Worm (Caenorhabditis elegans) whole organism, mixed stage, embryonic: ENCODE results near the gene gas-1.

ENCODE experiments used
- M03D4.4 ChIP-seq: sonication (generic microtip); optimal IDR thresholded peaks from 2 replicates; lab custom pipeline; 2017; ENCODE audit warnings: mild to moderate bottlenecking, missing genetic modification characterization, missing compliant biosample characterization
- bed-3 ChIP-seq: fragments of 200-800 bp; sonication (Bioruptor generic); optimal IDR thresholded peaks from 3 replicates; lab custom pipeline; 2018; ENCODE audit warnings: mild to moderate bottlenecking, missing genetic modification characterization, moderate library complexity, missing compliant biosample characterization
- blmp-1 ChIP-seq: fragments of 150-350 bp; optimal IDR thresholded peaks from 2 replicates; lab custom pipeline; 2014; ENCODE audit warnings: missing biosample characterization, missing genetic modification characterization
- ceh-39 ChIP-seq: fragments of 150-350 bp; optimal IDR thresholded peaks from 2 replicates; lab custom pipeline; 2014; ENCODE audit warnings: missing biosample characterization, missing genetic modification characterization
- ceh-43 ChIP-seq: fragments of 200-800 bp; sonication (Bioruptor generic); optimal IDR thresholded peaks from 2 replicates; lab custom pipeline; 2018; ENCODE audit warnings: mild to moderate bottlenecking, missing genetic modification characterization, moderate library complexity, missing compliant biosample characterization
- ceh-83 ChIP-seq: fragments of 200-800 bp; sonication (Bioruptor generic); optimal IDR thresholded peaks from 2 replicates; lab custom pipeline; 2018; ENCODE audit warnings: mild to moderate bottlenecking, missing genetic modification characterization, missing compliant biosample characterization
- ces-1 ChIP-seq: fragments of 150-350 bp; optimal IDR thresholded peaks from 2 replicates; lab custom pipeline; 2014; ENCODE audit warnings: missing biosample characterization, missing genetic modification reagents, missing genetic modification characterization
- cnd-1 ChIP-seq: fragments of 200-800 bp; sonication (Bioruptor generic); optimal IDR thresholded peaks from 2 replicates; lab custom pipeline; 2018; ENCODE audit warnings: mild to moderate bottlenecking, missing genetic modification characterization, missing compliant biosample characterization
- drap-1 ChIP-seq: fragments of 200-800 bp; sonication (Bioruptor generic); optimal IDR thresholded peaks from 3 replicates; lab custom pipeline; 2018; ENCODE audit warnings: mild to moderate bottlenecking, missing genetic modification characterization, missing compliant biosample characterization
- elt-3 ChIP-seq: fragments of 150-350 bp; optimal IDR thresholded peaks from 2 replicates; lab custom pipeline; 2014; ENCODE audit warnings: missing biosample characterization, missing genetic modification characterization
- flh-1 ChIP-seq: fragments of 200-800 bp; sonication (Bioruptor generic); optimal IDR thresholded peaks from 2 replicates; lab custom pipeline; 2018; ENCODE audit warnings: mild to moderate bottlenecking, missing genetic modification characterization, moderate library complexity, missing compliant biosample characterization
- ham-2 ChIP-seq: fragments of 200-800 bp; sonication (Bioruptor generic); optimal IDR thresholded peaks from 2 replicates; lab custom pipeline; 2018; ENCODE audit warnings: mild to moderate bottlenecking, missing genetic modification characterization, missing compliant biosample characterization
- hlh-1 ChIP-seq: fragments of 150-350 bp; optimal IDR thresholded peaks from 2 replicates; lab custom pipeline; 2014; ENCODE audit warnings: missing biosample characterization, missing genetic modification reagents, missing genetic modification characterization
- lin-13 ChIP-seq: fragments of 150-350 bp; optimal IDR thresholded peaks from 2 replicates; lab custom pipeline; 2014; ENCODE audit warnings: missing biosample characterization, missing genetic modification characterization
- lin-32 ChIP-seq: fragments of 200-800 bp; sonication (Bioruptor generic); optimal IDR thresholded peaks from 2 replicates; lab custom pipeline; 2018; ENCODE audit warnings: mild to moderate bottlenecking, missing genetic modification characterization, missing compliant biosample characterization
- lsy-2 ChIP-seq: fragments of 150-350 bp; optimal IDR thresholded peaks from 2 replicates; lab custom pipeline; 2014; ENCODE audit warnings: missing biosample characterization, missing genetic modification characterization
- mab-5 ChIP-seq: fragments of 150-350 bp; optimal IDR thresholded peaks from 2 replicates; lab custom pipeline; 2014; ENCODE audit warnings: missing biosample characterization, missing genetic modification characterization
- mep-1 ChIP-seq: fragments of 150-350 bp; optimal IDR thresholded peaks from 2 replicates; lab custom pipeline; 2017; ENCODE audit warnings: missing biosample characterization, missing genetic modification reagents, missing genetic modification characterization, inconsistent platforms
- mls-2 ChIP-seq: sonication (generic microtip); optimal IDR thresholded peaks from 2 replicates; lab custom pipeline; 2016; ENCODE audit warnings: mild to moderate bottlenecking, missing genetic modification characterization, moderate library complexity, missing compliant biosample characterization
- nhr-2 ChIP-seq: fragments of 150-350 bp; optimal IDR thresholded peaks from 2 replicates; lab custom pipeline; 2014; ENCODE audit warnings: missing biosample characterization, missing genetic modification characterization
- nhr-237 ChIP-seq: fragments of 150-350 bp; optimal IDR thresholded peaks from 2 replicates; lab custom pipeline; 2014; ENCODE audit warnings: missing biosample characterization, missing genetic modification characterization
- nhr-28 ChIP-seq: fragments of 150-350 bp; optimal IDR thresholded peaks from 2 replicates; lab custom pipeline; 2014; ENCODE audit warnings: missing biosample characterization, missing genetic modification characterization
- nhr-76 ChIP-seq: sonication (generic microtip); optimal IDR thresholded peaks from 2 replicates; lab custom pipeline; 2017; ENCODE audit warnings: missing biosample characterization, missing genetic modification characterization
- pha-4 ChIP-seq: fragments of 150-350 bp; optimal IDR thresholded peaks from 2 replicates; lab custom pipeline; 2018; ENCODE audit warnings: missing biosample characterization, missing genetic modification reagents, missing genetic modification characterization
- snpc-4 ChIP-seq: fragments of 150-350 bp; optimal IDR thresholded peaks from 2 replicates; lab custom pipeline; 2014; ENCODE audit warnings: missing biosample characterization, missing genetic modification characterization
- sptf-1 ChIP-seq: sonication (generic microtip); optimal IDR thresholded peaks from 2 replicates; lab custom pipeline; 2017; ENCODE audit warnings: mild to moderate bottlenecking, missing genetic modification characterization, moderate library complexity, missing compliant biosample characterization
- tbx-8 ChIP-seq: fragments of 200-800 bp; sonication (Bioruptor generic); optimal IDR thresholded peaks from 2 replicates; lab custom pipeline; 2018; ENCODE audit warnings: mild to moderate bottlenecking, missing genetic modification characterization, moderate library complexity, missing compliant biosample characterization
- unc-62 ChIP-seq: fragments of 150-350 bp; optimal IDR thresholded peaks from 2 replicates; lab custom pipeline; 2014; ENCODE audit warnings: missing biosample characterization, missing genetic modification reagents, missing genetic modification characterization
- zip-8 ChIP-seq: fragments of 150-350 bp; optimal IDR thresholded peaks from 2 replicates; lab custom pipeline; 2014; ENCODE audit warnings: missing biosample characterization, missing genetic modification characterization

Gene gas-1

ce11 chrX:15594019-15594418, 3.8 kb upstream of the gas-1 start:
- no peak for TF ChIP-seq ceh-39 (tag; lab: Kevin White, UChicago)
- TF ChIP-seq ceh-43 (GFP tag; lab: Kevin White, UChicago): no peak
- TF ChIP-seq lsy-2 (tag; lab: Kevin White, UChicago): no peak
- TF ChIP-seq elt-3 (tag; lab: Kevin White, UChicago): no peak
- no peak for TF ChIP-seq M03D4.4
- TF ChIP-seq mab-5: no peak
- TF ChIP-seq hlh-1: no peak
- no peak for TF ChIP-seq nhr-2 (tag; lab: Kevin White, UChicago)

- no peak for TF ChIP-seq bed-3 (GFP tag; lab: Kevin White, UChicago)
- no peak for TF ChIP-seq cnd-1 (tag; lab: Kevin White, UChicago)
- TF ChIP-seq ham-2 (GFP tag; lab: Kevin White, UChicago): no peak
- TF ChIP-seq snpc-4: no peak
- no peak for TF ChIP-seq unc-62
- TF ChIP-seq lsy-2 (tag; lab: Kevin White, UChicago): no peak
- TF ChIP-seq nhr-76: no peak
- TF ChIP-seq nhr-237 (tag; lab: Kevin White, UChicago): no peak
- TF ChIP-seq hlh-1: no peak
- no peak for TF ChIP-seq nhr-28 (tag; lab: Kevin White, UChicago)
- TF ChIP-seq blmp-1 (tag; lab: Kevin White, UChicago): no peak
- TF ChIP-seq elt-3 (tag; lab: Kevin White, UChicago): no peak
- TF ChIP-seq sptf-1 (tag; lab: Kevin White, UChicago): no peak
- TF ChIP-seq ceh-43 (GFP tag; lab: Kevin White, UChicago): no peak
- TF ChIP-seq M03D4.4: no peak
- TF ChIP-seq, all 35 proteins: peak for 0
Observed at ce11 chrX:15593366-15593765, 3.2 kb upstream of the gas-1 start.

- no peak for TF ChIP-seq zip-8
- no peak for TF ChIP-seq ces-1 (GFP tag; lab: Kevin White, UChicago)
- no peak for TF ChIP-seq elt-3 (tag; lab: Kevin White, UChicago)
- TF ChIP-seq flh-1: no peak
- no peak for TF ChIP-seq lsy-2 (tag; lab: Kevin White, UChicago)
- no peak for TF ChIP-seq hlh-1
- no peak for TF ChIP-seq ceh-83 (GFP tag; lab: Kevin White, UChicago)
- TF ChIP-seq mep-1: no peak
- TF ChIP-seq sptf-1 (tag; lab: Kevin White, UChicago): no peak
Observed at ce11 chrX:15591068-15591467, 871 bp upstream of the gas-1 start, which contains the start of gene usp-33. TSS of gene usp-33 (plus strand) at chrX:15591368.

DNA sequence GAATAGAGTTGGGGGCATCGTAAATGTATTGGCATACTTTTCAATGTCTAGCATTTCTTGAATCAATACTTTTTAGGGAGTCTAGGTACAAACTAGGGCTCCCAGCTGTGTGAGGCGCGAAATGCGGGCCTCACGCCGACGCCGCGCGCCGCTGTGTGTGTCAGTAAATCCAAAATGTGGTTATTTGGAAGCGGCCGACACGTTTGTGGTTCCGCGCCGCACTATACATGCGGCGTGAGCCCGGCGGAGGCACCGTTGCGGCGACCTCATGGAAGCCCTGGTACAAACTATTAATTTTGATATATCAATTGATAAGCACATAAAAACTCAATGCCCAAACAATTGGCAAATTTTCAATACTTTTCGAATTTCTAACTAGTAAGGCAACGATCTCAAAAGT, 4.0 kb downstream of the gas-1 start:
- no peak for TF ChIP-seq hlh-1
- TF ChIP-seq, all 35 proteins: peak for 0

DNA sequence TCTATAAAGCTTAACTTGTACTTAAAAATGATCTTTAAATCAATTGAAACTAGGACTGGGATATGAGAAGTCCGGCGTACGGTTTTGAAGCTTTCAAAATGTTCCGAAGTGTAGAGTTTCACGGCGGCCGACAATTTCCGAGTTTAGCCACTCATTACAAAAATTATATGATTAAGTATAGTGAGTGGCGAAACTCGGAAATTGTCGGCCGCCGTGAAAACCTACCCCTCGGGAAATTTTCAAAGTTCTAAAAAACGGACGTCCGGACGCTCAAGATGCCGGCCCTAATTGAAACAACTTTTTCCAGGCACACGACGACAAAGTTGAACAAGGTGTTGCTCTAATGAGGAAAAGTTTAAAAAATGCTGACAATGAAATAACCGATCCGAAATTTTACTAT, 5.1 kb downstream of the gas-1 start:
- TF ChIP-seq ham-2 (GFP tag; lab: Kevin White, UChicago) (no peak), nhr-2 (tag; lab: Kevin White, UChicago) (no peak), mab-5 (no peak), sptf-1 (tag; lab: Kevin White, UChicago) (no peak), nhr-28 (tag; lab: Kevin White, UChicago) (no peak), mls-2 (tag; lab: Kevin White, UChicago) (no peak), bed-3 (GFP tag; lab: Kevin White, UChicago) (no peak), pha-4 (tag; lab: Kevin White, UChicago) (no peak), tbx-8 (GFP tag; lab: Kevin White, UChicago) (no peak), flh-1 (no peak), ceh-83 (GFP tag; lab: Kevin White, UChicago) (no peak), lin-13 (tag; lab: Kevin White, UChicago) (no peak), lin-32 (GFP tag; lab: Kevin White, UChicago) (no peak), ces-1 (GFP tag; lab: Kevin White, UChicago) (no peak), ceh-39 (tag; lab: Kevin White, UChicago) (no peak), unc-62 (no peak)
- TF ChIP-seq, all 35 proteins: peak for 0

DNA sequence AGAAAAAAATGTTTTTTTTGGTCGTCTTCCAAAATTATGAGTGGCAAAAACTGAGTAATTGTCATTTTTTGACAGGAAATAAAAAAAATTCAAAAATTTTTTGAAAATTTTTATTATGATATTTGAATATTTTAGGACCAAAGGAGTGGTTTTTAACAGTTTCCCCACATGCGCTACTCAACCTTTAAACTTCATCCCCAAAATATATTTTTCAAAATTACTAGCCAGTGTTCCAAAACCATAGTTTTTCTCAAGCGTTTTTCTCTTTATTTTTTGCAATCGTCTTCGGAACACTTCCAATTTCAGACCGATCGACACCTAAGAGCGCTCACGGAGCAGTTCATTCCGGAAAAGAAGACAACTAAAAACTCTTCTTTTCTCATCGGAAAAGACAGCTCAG, 13.3 kb downstream of the gas-1 start, which contains the start of gene K09A9.6:
TSS of gene K09A9.6 (plus strand) at position 301 of the 400 bp plus-strand sequence.
- TF ChIP-seq nhr-76: no peak
- no peak for TF ChIP-seq bed-3 (GFP tag; lab: Kevin White, UChicago)
- TF ChIP-seq nhr-237 (tag; lab: Kevin White, UChicago): no peak
- TF ChIP-seq elt-3 (tag; lab: Kevin White, UChicago): no peak
- no peak for TF ChIP-seq cnd-1 (tag; lab: Kevin White, UChicago)
- TF ChIP-seq lin-32 (GFP tag; lab: Kevin White, UChicago): no peak
- TF ChIP-seq drap-1 (GFP tag; lab: Kevin White, UChicago): no peak
- no peak for TF ChIP-seq ceh-83 (GFP tag; lab: Kevin White, UChicago)
- TF ChIP-seq zip-8: no peak
- TF ChIP-seq mep-1: no peak
- no peak for TF ChIP-seq ceh-43 (GFP tag; lab: Kevin White, UChicago)
- no peak for TF ChIP-seq sptf-1 (tag; lab: Kevin White, UChicago)
- no peak for TF ChIP-seq ham-2 (GFP tag; lab: Kevin White, UChicago)
- TF ChIP-seq tbx-8 (GFP tag; lab: Kevin White, UChicago): no peak
- no peak for TF ChIP-seq nhr-2 (tag; lab: Kevin White, UChicago)
- TF ChIP-seq lsy-2 (tag; lab: Kevin White, UChicago): no peak
